Worm (Caenorhabditis elegans) whole organism, young adult: ENCODE measurements around the gene fbxa-127.

Experiments used
- nfya-1 ChIP-seq: sonication (generic microtip); optimal IDR thresholded peaks from 2 replicates; lab custom pipeline; 2017; ENCODE audit warnings: antibody characterized with exemption, missing compliant biosample characterization, missing genetic modification characterization, borderline replicate concordance; ENCODE audit not compliant: insufficient read depth
- pha-4 ChIP-seq: fragments of 150-350 bp; sonication (generic microtip); optimal IDR thresholded peaks from 2 replicates; lab custom pipeline; 2014; ENCODE audit warnings: missing biosample characterization, missing genetic modification reagents, missing genetic modification characterization
- snpc-4 ChIP-seq, 5 experiments: fragments of 150-350 bp in 1 of 5; sonication (generic microtip) in 4 of 5; optimal IDR thresholded peaks; 2 replicates each; lab custom pipeline; 2014 to 2018; ENCODE audit warnings: missing genetic modification characterization in 5 of 5, missing biosample characterization in 3 of 5, antibody characterized with exemption in 2 of 5, mild to moderate bottlenecking in 2 of 5, missing compliant biosample characterization in 2 of 5, missing genotype in 2 of 5, moderate library complexity in 2 of 5, missing genetic modification reagents in 1 of 5

DNA sequence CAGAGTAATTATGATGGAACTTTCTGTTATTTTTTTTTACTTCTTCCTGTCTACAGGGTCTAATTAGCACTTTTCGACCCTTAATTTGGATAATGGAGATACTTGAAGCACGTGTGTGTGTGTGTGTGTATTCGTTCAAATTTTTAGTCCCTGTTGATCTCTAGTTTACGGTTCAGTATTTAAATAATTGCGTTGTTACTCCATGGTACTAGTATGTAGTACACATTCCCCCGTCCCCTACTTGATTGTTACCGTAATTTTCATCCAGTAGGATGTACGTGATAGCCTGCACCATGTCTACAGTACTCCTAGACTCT is 50.7 kb downstream of the fbxa-127 start:
- no peak for TF ChIP-seq snpc-4 (GFP tag; optimal IDR thresholded peaks at IDR 0.05; lab: Kevin White, UChicago)
- no peak for TF ChIP-seq snpc-4 (tag; optimal IDR thresholded peaks at IDR 0.05; lab: Kevin White, UChicago)
- TF ChIP-seq pha-4 (tag; lab: Kevin White, UChicago): no peak
- no peak for TF ChIP-seq nfya-1 (tag; lab: Kevin White, UChicago)
